Fruit fly (Drosophila melanogaster): Measurements from ENCODE around the gene CG17260.

DNA sequence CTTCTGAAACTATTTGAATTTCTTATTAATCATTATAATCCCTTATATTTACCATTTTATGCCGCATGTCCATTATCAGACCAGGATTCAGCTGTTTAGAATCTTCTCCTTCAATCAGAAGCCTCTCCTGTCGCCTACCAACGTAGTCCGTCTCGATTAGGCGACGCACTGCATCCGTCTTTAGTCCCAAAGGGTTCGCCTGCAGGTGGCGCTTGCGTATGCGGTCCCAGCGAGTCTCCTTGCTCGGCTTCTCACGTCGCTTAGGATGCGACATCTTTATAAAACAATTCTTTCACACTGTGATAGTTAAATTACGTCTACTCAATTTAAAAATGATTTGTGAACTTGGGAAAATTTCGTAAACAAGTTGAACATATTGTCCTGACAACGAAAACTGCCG lies 2.1 kb upstream of the CG17260 start, which contains the start of gene CG17258:
- TF ChIP-seq CTCF (optimal IDR thresholded peaks at IDR 0.05) (peak; percentile 65 to 73), CG8478 (optimal IDR thresholded peaks at IDR 0.05) (no peak)
